Worm (Caenorhabditis elegans) whole organism, L4 larva: ENCODE data around the gene F59B2.14.
A peak's percentile ranks its signal among the peaks of the same experiment; 100 is the strongest.

ENCODE experiments used
- D1046.2 ChIP-seq: fragments of 200-800 bp; sonication (Bioruptor generic); IDR thresholded peaks from 2 replicates; pipeline ENCODE4 v1.3.6; 2022; ENCODE audit warnings: missing genetic modification characterization, missing compliant biosample characterization
- F37D6.2 ChIP-seq: sonication (generic microtip); optimal IDR thresholded peaks from 2 replicates; lab custom pipeline; 2016; ENCODE audit warnings: mild to moderate bottlenecking, missing genetic modification characterization, missing compliant biosample characterization
- F44E2.7 ChIP-seq: fragments of 200-800 bp; sonication (Bioruptor generic); IDR thresholded peaks from 2 replicates; pipeline ENCODE4 v2.1.2; 2022; ENCODE audit warnings: missing genetic modification characterization, missing compliant biosample characterization
- T26A8.4 ChIP-seq: fragments of 200-800 bp; sonication (Bioruptor generic); IDR thresholded peaks from 2 replicates; pipeline ENCODE4 v1.3.6; 2022; ENCODE audit warnings: missing genetic modification characterization, missing compliant biosample characterization
- Y105C5A.15 ChIP-seq: fragments of 200-800 bp; sonication (Bioruptor generic); IDR thresholded peaks from 2 replicates; pipeline ENCODE4 v1.3.6; 2022; ENCODE audit warnings: missing genetic modification characterization, missing compliant biosample characterization
- ZK337.2 ChIP-seq: fragments of 200-800 bp; sonication (Bioruptor generic); IDR thresholded peaks from 2 replicates; pipeline ENCODE4 v1.3.6; 2022; ENCODE audit warnings: missing genetic modification reagents, missing genetic modification characterization, missing compliant biosample characterization
- ZK546.5 ChIP-seq, 2 experiments: sonication (generic microtip); optimal IDR thresholded peaks; 2 replicates each; lab custom pipeline; 2017; ENCODE audit warnings: missing biosample characterization in 2 of 2, missing genetic modification characterization in 2 of 2
- aly-2 ChIP-seq: sonication (generic microtip); optimal IDR thresholded peaks from 2 replicates; lab custom pipeline; 2018; ENCODE audit warnings: missing biosample characterization, missing genetic modification characterization
- ama-1 ChIP-seq: fragments of 150-350 bp; optimal IDR thresholded peaks from 2 replicates; lab custom pipeline; 2014; ENCODE audit warnings: inconsistent platforms, mixed read lengths
- arid-1 ChIP-seq: fragments of 200-800 bp; sonication (Bioruptor generic); conservative IDR thresholded peaks from 2 replicates; pipeline ENCODE4 v1.3.6; 2022; ENCODE audit warnings: missing genetic modification reagents, missing genetic modification characterization, missing compliant biosample characterization
- attf-4 ChIP-seq: sonication (generic microtip); optimal IDR thresholded peaks from 3 replicates; lab custom pipeline; 2017; ENCODE audit warnings: missing biosample characterization, missing genetic modification characterization
- ceh-20 ChIP-seq: fragments of 200-800 bp; sonication (Bioruptor generic); IDR thresholded peaks from 2 replicates; pipeline ENCODE4 v1.3.6; 2022; ENCODE audit warnings: missing genetic modification reagents, missing genetic modification characterization, missing compliant biosample characterization
- ceh-32 ChIP-seq: sonication (generic microtip); optimal IDR thresholded peaks from 2 replicates; lab custom pipeline; 2016; ENCODE audit warnings: mild to moderate bottlenecking, missing genetic modification characterization, missing compliant biosample characterization; ENCODE audit not compliant: poor library complexity
- ceh-44 ChIP-seq: fragments of 200-800 bp; sonication (Bioruptor generic); IDR thresholded peaks from 2 replicates; pipeline ENCODE4 v1.3.6; 2022; ENCODE audit warnings: missing genetic modification reagents, missing genetic modification characterization, missing compliant biosample characterization
- ceh-82 ChIP-seq: sonication (generic microtip); optimal IDR thresholded peaks from 2 replicates; lab custom pipeline; 2017; ENCODE audit warnings: missing biosample characterization, missing genetic modification characterization
- ces-1 ChIP-seq: fragments of 150-350 bp; sonication (generic microtip); optimal IDR thresholded peaks from 4 replicates; lab custom pipeline; 2014; ENCODE audit warnings: missing biosample characterization, missing genetic modification reagents, missing genetic modification characterization
- cey-2 ChIP-seq: sonication (generic microtip); optimal IDR thresholded peaks from 3 replicates; lab custom pipeline; 2017; ENCODE audit warnings: missing genetic modification characterization, mild to moderate bottlenecking, missing compliant biosample characterization, antibody characterized with exemption, borderline replicate concordance; ENCODE audit not compliant: insufficient read depth
- daf-12 ChIP-seq: fragments of 150-350 bp; optimal IDR thresholded peaks from 2 replicates; lab custom pipeline; 2014; ENCODE audit warnings: missing biosample characterization, missing genetic modification reagents, missing genetic modification characterization
- dmd-8 ChIP-seq: fragments of 200-800 bp; sonication (Bioruptor generic); IDR thresholded peaks from 2 replicates; pipeline ENCODE4 v1.3.6; 2022; ENCODE audit warnings: missing genetic modification characterization, missing compliant biosample characterization
- dmd-9 ChIP-seq: fragments of 200-800 bp; sonication (Bioruptor generic); IDR thresholded peaks from 2 replicates; pipeline ENCODE4 v1.3.6; 2022; ENCODE audit warnings: missing genetic modification reagents, missing genetic modification characterization, missing compliant biosample characterization
- dpl-1 ChIP-seq: fragments of 150-350 bp; optimal IDR thresholded peaks from 2 replicates; lab custom pipeline; 2014; ENCODE audit warnings: missing biosample characterization, missing genetic modification reagents, missing genetic modification characterization
- egl-43 ChIP-seq: fragments of 200-800 bp; sonication (Bioruptor generic); IDR thresholded peaks from 2 replicates; pipeline ENCODE4 v1.3.6; 2022; ENCODE audit warnings: missing genetic modification reagents, missing genetic modification characterization, missing compliant biosample characterization
- fos-1 ChIP-seq: fragments of 150-350 bp; optimal IDR thresholded peaks from 2 replicates; lab custom pipeline; 2014; ENCODE audit warnings: missing biosample characterization, missing genetic modification characterization
- gei-8 ChIP-seq: fragments of 200-800 bp; sonication (Bioruptor generic); optimal IDR thresholded peaks from 2 replicates; lab custom pipeline; 2018; ENCODE audit warnings: mild to moderate bottlenecking, missing genetic modification characterization, missing compliant biosample characterization
- hlh-11 ChIP-seq: fragments of 200-800 bp; sonication (Bioruptor generic); optimal IDR thresholded peaks from 2 replicates; lab custom pipeline; 2018; ENCODE audit warnings: mild to moderate bottlenecking, missing genetic modification characterization, missing compliant biosample characterization
- hlh-30 ChIP-seq: sonication (generic microtip); optimal IDR thresholded peaks from 2 replicates; lab custom pipeline; 2017; ENCODE audit warnings: antibody characterized with exemption, mild to moderate bottlenecking, missing genetic modification characterization, missing compliant biosample characterization; ENCODE audit not compliant: insufficient read depth
- jun-1 ChIP-seq: fragments of 150-350 bp; optimal IDR thresholded peaks from 2 replicates; lab custom pipeline; 2014; ENCODE audit warnings: missing biosample characterization, missing genetic modification reagents, missing genetic modification characterization
- lin-1 ChIP-seq: fragments of 200-800 bp; sonication (Bioruptor generic); IDR thresholded peaks from 2 replicates; pipeline ENCODE4 v1.3.6; 2022; ENCODE audit warnings: missing genetic modification reagents, missing genetic modification characterization, missing compliant biosample characterization
- lin-13 ChIP-seq: fragments of 150-350 bp; optimal IDR thresholded peaks from 2 replicates; lab custom pipeline; 2014; ENCODE audit warnings: missing biosample characterization, missing genetic modification reagents, missing genetic modification characterization
- lin-15B ChIP-seq: fragments of 150-350 bp; sonication (generic microtip); optimal IDR thresholded peaks from 3 replicates; lab custom pipeline; 2014; ENCODE audit warnings: missing biosample characterization, missing genetic modification characterization
- lin-29 ChIP-seq: fragments of 200-800 bp; sonication (Bioruptor generic); IDR thresholded peaks from 2 replicates; pipeline ENCODE4 v1.3.6; 2022; ENCODE audit warnings: missing genetic modification reagents, missing genetic modification characterization, missing compliant biosample characterization
- lin-39 ChIP-seq: fragments of 150-350 bp; optimal IDR thresholded peaks from 2 replicates; lab custom pipeline; 2014; ENCODE audit warnings: missing biosample characterization, missing genetic modification reagents, missing genetic modification characterization
- lir-3 ChIP-seq: sonication (generic microtip); optimal IDR thresholded peaks from 2 replicates; lab custom pipeline; 2016; ENCODE audit warnings: mild to moderate bottlenecking, missing genetic modification characterization, missing compliant biosample characterization
- mep-1 ChIP-seq: fragments of 150-350 bp; sonication (generic microtip); optimal IDR thresholded peaks from 3 replicates; lab custom pipeline; 2014; ENCODE audit warnings: missing biosample characterization, missing genetic modification characterization
- mxl-2 ChIP-seq: fragments of 200-800 bp; sonication (Bioruptor generic); conservative IDR thresholded peaks from 2 replicates; pipeline ENCODE4 v1.3.6; 2022; ENCODE audit warnings: missing genetic modification reagents, missing genetic modification characterization, missing compliant biosample characterization
- nhr-111 ChIP-seq: fragments of 200-800 bp; sonication (Bioruptor generic); optimal IDR thresholded peaks from 2 replicates; lab custom pipeline; 2018; ENCODE audit warnings: mild to moderate bottlenecking, missing genetic modification characterization, missing compliant biosample characterization
- nhr-237 ChIP-seq: sonication (generic microtip); optimal IDR thresholded peaks from 2 replicates; lab custom pipeline; 2017; ENCODE audit warnings: missing biosample characterization, missing genetic modification characterization
- nhr-42 ChIP-seq: fragments of 200-800 bp; sonication (Bioruptor generic); IDR thresholded peaks from 2 replicates; pipeline ENCODE4 v1.3.6; 2022; ENCODE audit warnings: missing genetic modification characterization, missing compliant biosample characterization
- php-3 ChIP-seq: fragments of 200-800 bp; sonication (Bioruptor generic); IDR thresholded peaks from 2 replicates; pipeline ENCODE4 v1.3.6; 2022; ENCODE audit warnings: missing genetic modification reagents, missing genetic modification characterization, missing compliant biosample characterization
- pqm-1 ChIP-seq: sonication (generic microtip); optimal IDR thresholded peaks from 2 replicates; lab custom pipeline; 2017; ENCODE audit warnings: missing biosample characterization, missing genetic modification characterization
- rbr-2 ChIP-seq: sonication (generic microtip); optimal IDR thresholded peaks from 2 replicates; lab custom pipeline; 2016; ENCODE audit warnings: missing genotype, missing genetic modification characterization, missing compliant biosample characterization
- saeg-2 ChIP-seq: fragments of 200-800 bp; sonication (Bioruptor generic); IDR thresholded peaks from 2 replicates; pipeline ENCODE4 v1.3.6; 2022; ENCODE audit warnings: missing genetic modification reagents, missing genetic modification characterization, missing compliant biosample characterization
- snpc-1.2 ChIP-seq: fragments of 200-800 bp; sonication (Bioruptor generic); IDR thresholded peaks from 2 replicates; pipeline ENCODE4 v1.3.6; 2022; ENCODE audit warnings: missing genetic modification reagents, missing genetic modification characterization, missing compliant biosample characterization
- snpc-4 ChIP-seq: fragments of 150-350 bp; optimal IDR thresholded peaks from 2 replicates; lab custom pipeline; 2014; ENCODE audit warnings: missing biosample characterization, missing genetic modification characterization
- spr-1 ChIP-seq: sonication (generic microtip); optimal IDR thresholded peaks from 2 replicates; lab custom pipeline; 2016; ENCODE audit warnings: mild to moderate bottlenecking, missing genetic modification characterization, missing compliant biosample characterization
- tag-97 ChIP-seq: fragments of 200-800 bp; sonication (Bioruptor generic); IDR thresholded peaks from 2 replicates; pipeline ENCODE4 v1.3.6; 2022; ENCODE audit warnings: missing genetic modification characterization, missing compliant biosample characterization
- unc-130 ChIP-seq: sonication (generic microtip); optimal IDR thresholded peaks from 2 replicates; lab custom pipeline; 2016; ENCODE audit warnings: missing genetic modification reagents, missing genetic modification characterization, missing compliant biosample characterization
- unc-39 ChIP-seq: sonication (generic microtip); optimal IDR thresholded peaks from 2 replicates; lab custom pipeline; 2017; ENCODE audit warnings: missing biosample characterization, missing genetic modification characterization
- zfp-2 ChIP-seq: sonication (generic microtip); optimal IDR thresholded peaks from 2 replicates; lab custom pipeline; 2016; ENCODE audit warnings: mild to moderate bottlenecking, missing genetic modification characterization, missing compliant biosample characterization
- zfp-3 ChIP-seq: fragments of 200-800 bp; sonication (Bioruptor generic); conservative IDR thresholded peaks from 2 replicates; pipeline ENCODE4 v1.3.6; 2022; ENCODE audit warnings: missing genetic modification reagents, missing genetic modification characterization, missing compliant biosample characterization
- zip-11 ChIP-seq: fragments of 200-800 bp; sonication (Bioruptor generic); IDR thresholded peaks from 2 replicates; pipeline ENCODE4 v1.3.6; 2022; ENCODE audit warnings: missing genetic modification characterization, missing compliant biosample characterization

F59B2.14 gene

DNA sequence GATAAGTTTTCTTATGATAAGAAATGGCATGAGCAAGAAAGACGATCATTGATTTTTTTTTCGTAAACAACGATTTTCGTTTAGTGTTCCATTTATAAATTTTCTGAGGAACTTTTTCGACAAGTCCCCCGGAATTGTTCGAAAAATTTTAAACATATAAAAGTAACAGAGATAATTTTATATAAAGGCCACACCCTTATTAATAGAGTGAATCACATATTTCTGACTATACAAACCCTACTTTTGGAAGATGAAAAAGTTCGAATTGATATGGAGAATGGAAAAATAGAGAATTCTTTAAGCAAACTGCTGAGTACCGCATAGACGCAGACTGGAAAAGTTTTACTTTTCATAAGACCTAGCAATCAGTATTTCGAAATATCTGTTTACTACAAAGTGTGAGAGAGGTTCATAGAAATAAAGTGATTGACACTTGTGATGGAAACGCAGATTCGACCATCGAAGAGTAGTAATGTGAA, 28.7 kb upstream of the F59B2.14 start (continued):
- 0 out of 2 replicates have a peak, but pooled peaks have one; percentile 57 for TF ChIP-seq arid-1 (GFP tag; lab: Robert Waterston, UW)
- TF ChIP-seq zfp-3 (GFP tag; lab: Robert Waterston, UW) = peak; percentile 98
- peak; percentile 46; the same call in 1 of the 2 replicates for TF ChIP-seq snpc-1.2 (GFP tag; lab: Robert Waterston, UW)
- peak; percentile 27 for TF ChIP-seq spr-1 (tag; lab: Kevin White, UChicago)
- no peak for TF ChIP-seq lin-15B (tag; lab: Kevin White, UChicago)
- no peak for TF ChIP-seq lin-39
- TF ChIP-seq T26A8.4 (GFP tag; lab: Robert Waterston, UW) = peak; percentile 89
- peak; percentile 53; the same call in 1 of the 2 replicates for TF ChIP-seq lin-29 (GFP tag; lab: Robert Waterston, UW)
- peak; percentile 51 for TF ChIP-seq dpl-1 (GFP tag; lab: Kevin White, UChicago)
- no peak for TF ChIP-seq F37D6.2 (tag; lab: Kevin White, UChicago)
- no peak for TF ChIP-seq ceh-82
- no peak for TF ChIP-seq aly-2 (tag; lab: Kevin White, UChicago)
- peak; percentile 90 for TF ChIP-seq ama-1 (lab: Kevin White, UChicago)
- TF ChIP-seq nhr-42 (GFP tag; lab: Robert Waterston, UW) = no peak; the same call in none of the 2 replicates
- TF ChIP-seq ceh-44 (GFP tag; lab: Robert Waterston, UW) = no peak
- no peak for TF ChIP-seq ZK337.2
- TF ChIP-seq mxl-2 = no peak
- TF ChIP-seq tag-97 = peak; percentile 43; the same call in 1 of the 2 replicates
- TF ChIP-seq lin-1 (GFP tag; lab: Robert Waterston, UW) = peak; percentile 82
- TF ChIP-seq ces-1 = no peak
- TF ChIP-seq jun-1 (tag; lab: Kevin White, UChicago) = peak; percentile 31
- no peak for TF ChIP-seq dmd-9 (GFP tag; lab: Robert Waterston, UW)
- TF ChIP-seq ZK546.5 (tag; optimal IDR thresholded peaks at IDR 0.05; lab: Kevin White, UChicago) = no peak
- TF ChIP-seq ceh-20 (GFP tag; lab: Robert Waterston, UW) = peak; percentile 67; the same call in 1 of the 2 replicates
- TF ChIP-seq daf-12 (tag; lab: Kevin White, UChicago) = no peak
- no peak for TF ChIP-seq snpc-4 (tag; lab: Kevin White, UChicago)
- TF ChIP-seq egl-43 (GFP tag; lab: Robert Waterston, UW) = peak; percentile 53; the same call in 1 of the 2 replicates
- TF ChIP-seq Y105C5A.15 (GFP tag; lab: Robert Waterston, UW) = no peak
- TF ChIP-seq cey-2 (tag; lab: Kevin White, UChicago) = peak; percentile 41
- peak; percentile 92 for TF ChIP-seq mep-1
- TF ChIP-seq D1046.2 (GFP tag; lab: Robert Waterston, UW) = 0 out of 2 replicates have a peak, but pooled peaks have one; percentile 4
- no peak for TF ChIP-seq fos-1
- peak; percentile 85 for TF ChIP-seq hlh-11 (tag; lab: Kevin White, UChicago)
- TF ChIP-seq rbr-2 (tag; lab: Kevin White, UChicago) = peak; percentile 53
- TF ChIP-seq saeg-2 (GFP tag; lab: Robert Waterston, UW) = 0 out of 2 replicates have a peak, but pooled peaks have one; percentile 70
- peak; percentile 29; the same call in 1 of the 2 replicates for TF ChIP-seq php-3 (GFP tag; lab: Robert Waterston, UW)
- TF ChIP-seq pqm-1 = peak; percentile 19
- TF ChIP-seq unc-39 (tag; lab: Kevin White, UChicago) = no peak
- no peak for TF ChIP-seq zfp-2 (tag; lab: Kevin White, UChicago)
- peak; percentile 36 for TF ChIP-seq gei-8 (GFP tag; lab: Kevin White, UChicago)
- peak; percentile 76 for TF ChIP-seq lin-13 (GFP tag; lab: Kevin White, UChicago)
- no peak for TF ChIP-seq dmd-8 (GFP tag; lab: Robert Waterston, UW)
- peak; percentile 58 for TF ChIP-seq nhr-111 (GFP tag; lab: Kevin White, UChicago)
- no peak for TF ChIP-seq zip-11
- TF ChIP-seq lir-3 (tag; lab: Kevin White, UChicago) = peak; percentile 5
- TF ChIP-seq F44E2.7 = 0 out of 2 replicates have a peak, but pooled peaks have one; percentile 14
- TF ChIP-seq attf-4 (tag; lab: Kevin White, UChicago) = peak; percentile 2
- no peak for TF ChIP-seq unc-130 (GFP tag; lab: Kevin White, UChicago)
- TF ChIP-seq ceh-32 (tag; lab: Kevin White, UChicago) = no peak
- no peak for TF ChIP-seq nhr-237 (tag; lab: Kevin White, UChicago)
- peak; percentile 87 for TF ChIP-seq hlh-30 (tag; lab: Kevin White, UChicago)
